Fruit fly (Drosophila melanogaster): Measurements from ENCODE around the gene Prosalpha4.

Prosalpha4 gene

DNA sequence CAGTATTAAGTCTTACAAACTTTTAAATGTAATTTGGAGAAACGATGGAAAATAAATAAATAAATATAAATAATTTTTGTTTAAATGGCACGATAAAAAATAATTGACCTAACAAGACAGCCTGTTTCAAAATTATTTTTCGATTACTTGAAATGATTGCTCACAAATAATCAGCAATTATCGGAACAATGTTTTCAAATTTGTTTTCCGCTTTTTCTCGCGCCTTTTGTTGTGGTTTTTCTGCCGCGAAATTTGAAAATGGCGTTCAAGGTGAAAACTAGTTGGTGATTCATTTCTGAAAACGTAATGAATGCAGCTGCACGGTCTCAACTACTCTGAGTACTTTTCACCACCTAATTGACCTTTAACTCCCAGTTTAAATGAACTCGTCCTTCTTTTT is 45.0 kb downstream of the Prosalpha4 start:
- no peak for TF ChIP-seq noc (tag; optimal IDR thresholded peaks at IDR 0.05)

DNA sequence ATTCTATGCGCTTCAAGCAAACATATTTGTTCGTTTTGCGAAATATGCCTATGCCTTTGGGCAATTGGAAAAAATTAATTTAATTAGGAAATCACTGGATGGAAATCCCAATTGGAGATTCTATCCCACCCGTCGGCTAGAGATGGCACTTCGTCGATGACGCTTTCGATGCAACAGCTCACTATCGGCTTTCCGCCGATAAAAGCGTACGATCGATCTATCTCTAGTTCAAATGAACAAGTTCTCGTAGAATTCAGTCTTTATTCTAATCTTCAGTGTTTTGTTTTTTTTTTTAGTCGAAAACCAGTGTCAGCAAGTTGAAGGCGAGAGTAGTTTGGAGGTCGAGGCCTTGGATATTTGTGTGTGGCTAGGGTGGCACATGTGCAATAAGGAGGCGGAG is 47.0 kb downstream of the Prosalpha4 start, which contains the start of the genes CG9917 and CG32579:
CG9917 (minus strand) TSS at position 169 of the 400 bp plus-strand sequence.
CG32579 (plus strand) TSS at position 224 of the 400 bp plus-strand sequence.
- no peak for TF ChIP-seq noc (tag; optimal IDR thresholded peaks at IDR 0.05)

DNA sequence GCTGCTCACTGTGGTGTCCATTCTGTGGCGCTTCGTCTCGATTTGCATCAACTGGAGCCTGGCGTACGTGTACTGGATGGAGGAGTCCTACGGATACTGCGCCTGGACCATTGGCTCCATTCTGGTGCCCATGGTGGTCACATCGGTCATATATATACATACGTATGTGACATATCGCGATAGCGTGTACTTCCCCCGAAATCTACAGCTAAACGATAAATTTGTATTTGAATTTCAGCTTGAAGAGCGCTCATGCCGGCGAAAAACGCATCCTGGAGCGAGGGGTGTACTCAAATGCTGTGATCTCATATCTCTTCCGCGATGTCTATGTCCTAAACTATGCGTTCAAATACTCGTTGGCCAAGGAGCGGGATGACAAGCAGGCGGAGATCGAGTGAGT is 47.5 kb downstream of the Prosalpha4 start:
- no peak for TF ChIP-seq noc (tag; optimal IDR thresholded peaks at IDR 0.05)

DNA sequence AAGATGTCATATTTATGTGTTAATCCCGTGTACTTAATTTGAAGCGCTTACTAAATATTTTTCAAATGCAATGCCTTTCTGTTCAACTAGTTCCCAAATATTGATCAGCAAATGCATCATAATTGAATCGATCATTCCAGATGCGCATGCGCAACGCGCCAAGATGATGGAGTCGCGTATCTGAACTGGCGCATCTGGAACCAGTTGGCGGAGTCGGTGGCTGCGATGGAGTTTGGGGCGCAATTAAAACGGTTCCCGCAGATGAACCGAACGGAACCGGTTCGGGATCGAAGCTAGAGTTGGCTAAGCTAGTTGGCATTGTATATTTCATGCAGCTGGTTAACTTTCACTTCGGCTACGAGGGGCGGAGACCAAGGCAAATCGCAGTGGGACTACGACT is 49.4 kb downstream of the Prosalpha4 start, which contains the start of gene CalpC:
CalpC (plus strand) TSS at position 292 of the 400 bp plus-strand sequence.
- no peak for TF ChIP-seq noc (tag; optimal IDR thresholded peaks at IDR 0.05)
